Fruit fly (Drosophila melanogaster): ENCODE data around the gene CG14650.

The CG14650 gene

DNA sequence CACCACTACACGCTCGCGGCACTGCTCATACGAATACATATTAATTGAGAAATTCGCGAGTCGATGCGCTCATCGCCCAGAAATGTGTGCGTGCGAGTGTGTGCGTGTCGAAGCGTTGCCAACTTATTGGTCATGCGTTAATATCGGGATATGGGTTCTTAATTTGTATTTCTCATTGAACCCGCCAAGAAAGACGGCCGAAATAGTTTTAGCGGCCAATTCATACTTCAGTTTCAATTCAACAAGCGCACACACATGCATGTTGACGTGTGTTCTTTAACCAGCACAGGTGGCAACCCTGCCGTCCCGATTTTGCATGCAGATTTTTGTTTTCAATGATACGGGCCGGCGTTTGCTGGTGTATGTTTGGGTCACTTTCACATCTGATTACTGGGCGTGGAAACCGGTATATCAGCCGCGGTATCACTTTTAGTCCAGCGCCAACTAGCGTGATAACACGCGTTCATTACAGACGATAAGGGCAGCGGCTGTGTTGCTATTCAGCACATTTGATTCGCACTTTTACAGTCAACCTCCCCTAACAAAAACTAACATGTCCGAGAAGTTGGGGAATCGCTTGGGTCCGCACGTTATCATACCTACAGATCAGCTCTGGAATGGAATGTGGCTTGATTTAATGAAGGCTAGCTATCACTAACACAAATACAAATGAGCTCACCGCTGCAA lies 33.3 kb upstream of the CG14650 start (continued):
- TF ChIP-seq vri (GFP tag; optimal IDR thresholded peaks at IDR 0.05) (peak; percentile 95), OdsH (GFP tag; optimal IDR thresholded peaks at IDR 0.05) (peak; percentile 41), spab (GFP tag; optimal IDR thresholded peaks at IDR 0.05) (no peak), CG11294 (GFP tag; IDR thresholded peaks at IDR 0.05) (no peak), Lpt (GFP tag; optimal IDR thresholded peaks at IDR 0.05) (no peak), eg (GFP tag; IDR thresholded peaks at IDR 0.05) (peak; percentile 35), CG3032 (tag; optimal IDR thresholded peaks at IDR 0.05) (peak; percentile 3), Blimp-1 (GFP tag; optimal IDR thresholded peaks at IDR 0.05) (peak; percentile 94), Smox (GFP tag; optimal IDR thresholded peaks at IDR 0.05) (peak; percentile 47), CG34406 (GFP tag; optimal IDR thresholded peaks at IDR 0.05) (peak; percentile 35), CG10669 (GFP tag; optimal IDR thresholded peaks at IDR 0.05) (no peak), CG31627 (GFP tag; optimal IDR thresholded peaks at IDR 0.05) (peak; percentile 47), lz (GFP tag; optimal IDR thresholded peaks at IDR 0.05) (peak; percentile 28), net (GFP tag; optimal IDR thresholded peaks at IDR 0.05) (peak; percentile 49), esn (GFP tag; optimal IDR thresholded peaks at IDR 0.05) (peak; percentile 66), CG7368 (GFP tag; optimal IDR thresholded peaks at IDR 0.05) (peak; percentile 55), CG10631 (GFP tag; optimal IDR thresholded peaks at IDR 0.05) (peak; percentile 37), fd59A (GFP tag; optimal IDR thresholded peaks at IDR 0.05) (no peak), CG6808 (GFP tag; optimal IDR thresholded peaks at IDR 0.05) (no peak)

- TF ChIP-seq Blimp-1 (GFP tag; optimal IDR thresholded peaks at IDR 0.05) = no peak
- TF ChIP-seq svp (GFP tag) = peak; percentile 60
These were observed 29.9 kb upstream of the CG14650 start for dm6 chr3R:4407325-4407724.

dm6 chr3R:4416138-4416537 lies 21.0 kb upstream of the CG14650 start, which contains the start of gene CG31528:
TSS of gene CG31528 (plus strand) at chr3R:4416438.
- TF ChIP-seq fkh (GFP tag; optimal IDR thresholded peaks at IDR 0.05) = no peak
- TF ChIP-seq CG34406 (GFP tag; optimal IDR thresholded peaks at IDR 0.05) = no peak
- no peak for TF ChIP-seq Hr38 (GFP tag; optimal IDR thresholded peaks at IDR 0.05)
- no peak for TF ChIP-seq CG6792 (GFP tag; optimal IDR thresholded peaks at IDR 0.05)
- no peak for TF ChIP-seq acj6 (GFP tag; optimal IDR thresholded peaks at IDR 0.05)
- TF ChIP-seq dsx (GFP tag; optimal IDR thresholded peaks at IDR 0.05; ENCODE audit: poor library complexity, severe bottlenecking) = no peak
- no peak for TF ChIP-seq OdsH (GFP tag; optimal IDR thresholded peaks at IDR 0.05)
- no peak for TF ChIP-seq pdm3 (GFP tag; optimal IDR thresholded peaks at IDR 0.05)
- TF ChIP-seq Smox (GFP tag; optimal IDR thresholded peaks at IDR 0.05) = no peak
- TF ChIP-seq dac (GFP tag; optimal IDR thresholded peaks at IDR 0.05) = no peak
- no peak for TF ChIP-seq spab (GFP tag; optimal IDR thresholded peaks at IDR 0.05)
- no peak for TF ChIP-seq Blimp-1 (GFP tag; optimal IDR thresholded peaks at IDR 0.05)
- no peak for TF ChIP-seq CG7368 (GFP tag; optimal IDR thresholded peaks at IDR 0.05)
- no peak for TF ChIP-seq Eip93F (GFP tag; optimal IDR thresholded peaks at IDR 0.05)
- TF ChIP-seq CG11762 (GFP tag; optimal IDR thresholded peaks at IDR 0.05; ENCODE audit: insufficient read depth) = no peak
- TF ChIP-seq Ets96B (tag; optimal IDR thresholded peaks at IDR 0.05) = no peak
- no peak for TF ChIP-seq CG32006 (GFP tag; optimal IDR thresholded peaks at IDR 0.05)

DNA sequence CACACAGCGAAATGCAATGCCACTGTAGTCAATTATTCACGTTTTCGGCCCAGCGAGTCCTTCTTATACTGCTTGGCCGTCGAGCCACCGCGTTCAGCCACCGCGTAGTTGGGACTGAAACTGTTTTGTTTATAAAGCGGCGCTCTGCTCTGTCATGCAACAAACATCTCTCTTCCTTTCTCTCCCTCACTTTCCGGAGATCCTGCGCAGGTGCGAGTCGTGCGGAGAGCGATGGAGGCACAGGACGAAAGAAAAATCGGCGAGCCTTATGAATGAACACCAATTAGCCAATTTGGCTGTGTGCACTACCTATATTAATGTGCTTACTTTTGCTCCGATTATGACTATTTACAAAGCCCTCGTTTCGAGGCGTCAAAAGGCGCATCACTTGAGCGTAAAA lies 17.7 kb upstream of the CG14650 start, which contains the start of gene CG32944:
TSS of gene CG32944 (minus strand) at position 97 of the 400 bp plus-strand sequence.
- no peak for TF ChIP-seq svp (GFP tag)
- TF ChIP-seq Ets96B (tag; optimal IDR thresholded peaks at IDR 0.05) = no peak

DNA sequence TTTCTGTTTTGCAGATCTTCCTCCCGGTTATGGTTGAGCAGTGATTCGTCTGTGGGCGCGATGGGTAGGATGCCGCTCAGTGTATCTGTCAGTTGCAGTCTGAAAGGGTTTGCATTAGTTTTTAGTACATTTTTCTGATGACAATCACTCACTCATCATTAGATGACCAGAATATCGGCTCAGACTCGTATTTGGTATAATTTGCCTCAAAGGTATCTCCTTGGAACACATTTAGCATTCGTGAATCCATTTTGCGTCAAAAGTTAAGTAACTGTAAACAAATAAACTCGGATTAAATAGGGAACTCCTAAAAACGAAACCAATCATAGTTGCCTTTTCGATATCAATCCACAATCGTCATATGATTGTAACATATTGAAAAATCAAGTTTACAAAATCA lies 10.5 kb upstream of the CG14650 start, which contains the start of gene CG31525:
TSS of gene CG31525 (plus strand) at position 301 of the 400 bp plus-strand sequence.
- TF ChIP-seq CG8632 (GFP tag; optimal IDR thresholded peaks at IDR 0.05) = no peak
- no peak for TF ChIP-seq Sox15 (GFP tag; optimal IDR thresholded peaks at IDR 0.05)
- TF ChIP-seq CG6163 (GFP tag; IDR thresholded peaks at IDR 0.05) = no peak
- TF ChIP-seq esn (GFP tag; optimal IDR thresholded peaks at IDR 0.05) = no peak
- TF ChIP-seq Eip75B (GFP tag; optimal IDR thresholded peaks at IDR 0.05) = no peak
- TF ChIP-seq ss (GFP tag; optimal IDR thresholded peaks at IDR 0.05) = no peak
- no peak for TF ChIP-seq salr (GFP tag; optimal IDR thresholded peaks at IDR 0.05)
- TF ChIP-seq CG15336 (GFP tag; IDR thresholded peaks at IDR 0.05) = no peak
- no peak for TF ChIP-seq Ets96B (tag; optimal IDR thresholded peaks at IDR 0.05)
- TF ChIP-seq CG7368 (GFP tag; optimal IDR thresholded peaks at IDR 0.05) = no peak
- TF ChIP-seq CG6792 (GFP tag; optimal IDR thresholded peaks at IDR 0.05) = no peak
- no peak for TF ChIP-seq CG16779 (tag; optimal IDR thresholded peaks at IDR 0.05)
